Fruit fly (Drosophila melanogaster) whole organism, prepupa: Measurements from ENCODE around the gene Vta1.

Experiments
- Blimp-1 ChIP-seq: fragments of 200-800 bp; sonication (Bioruptor generic); optimal IDR thresholded peaks from 3 replicates; lab custom pipeline; 2017; ENCODE audit warnings: missing biosample characterization, missing genetic modification characterization, mild to moderate bottlenecking, moderate library complexity, missing genetic modification reagents
- CG10631 ChIP-seq: fragments of 200-800 bp; sonication (Bioruptor generic); optimal IDR thresholded peaks from 2 replicates; lab custom pipeline; 2016; ENCODE audit warnings: missing biosample characterization, missing genetic modification characterization
- CG10669 ChIP-seq: fragments of 200-800 bp; sonication (Bioruptor generic); optimal IDR thresholded peaks from 3 replicates; lab custom pipeline; 2018; ENCODE audit warnings: missing biosample characterization, mild to moderate bottlenecking, missing genetic modification characterization, moderate library complexity
- CG11294 ChIP-seq: fragments of 200-800 bp; sonication (Bioruptor generic); IDR thresholded peaks from 2 replicates; pipeline ENCODE4 v1.3.6; 2022; ENCODE audit warnings: missing biosample characterization, missing genetic modification characterization
- CG11762 ChIP-seq: fragments of 200-800 bp; sonication (Bioruptor generic); optimal IDR thresholded peaks from 3 replicates; lab custom pipeline; 2016; ENCODE audit warnings: missing biosample characterization, missing genetic modification characterization; ENCODE audit not compliant: insufficient read depth
- CG1621 ChIP-seq: fragments of 200-800 bp; sonication (Bioruptor generic); optimal IDR thresholded peaks from 3 replicates; lab custom pipeline; 2018; ENCODE audit warnings: missing biosample characterization, mild to moderate bottlenecking, missing genetic modification characterization
- CG3032 ChIP-seq: fragments of 200-800 bp; optimal IDR thresholded peaks from 2 replicates; lab custom pipeline; 2019; ENCODE audit warnings: missing biosample characterization, mild to moderate bottlenecking, missing genetic modification characterization, moderate library complexity
- CG34406 ChIP-seq: fragments of 200-800 bp; sonication (Bioruptor generic); optimal IDR thresholded peaks from 3 replicates; lab custom pipeline; 2016; ENCODE audit warnings: missing biosample characterization, missing genetic modification characterization
- CG3919 ChIP-seq: fragments of 200-800 bp; sonication (Bioruptor generic); optimal IDR thresholded peaks from 3 replicates; lab custom pipeline; 2016; ENCODE audit warnings: missing biosample characterization, missing genetic modification characterization
- CG4318 ChIP-seq: fragments of 200-800 bp; sonication (Bioruptor generic); optimal IDR thresholded peaks from 3 replicates; lab custom pipeline; 2017; ENCODE audit warnings: missing biosample characterization, mild to moderate bottlenecking, missing genetic modification characterization
- CG6163 ChIP-seq: fragments of 200-800 bp; sonication (Bioruptor generic); IDR thresholded peaks from 3 replicates; pipeline ENCODE4 v1.3.6; 2022; ENCODE audit warnings: missing biosample characterization, missing genetic modification characterization
- CG6276 ChIP-seq: fragments of 200-800 bp; sonication (Bioruptor generic); optimal IDR thresholded peaks from 2 replicates; lab custom pipeline; 2017; ENCODE audit warnings: missing biosample characterization, mild to moderate bottlenecking, missing genetic modification characterization
- CG6792 ChIP-seq: fragments of 200-800 bp; sonication (Bioruptor generic); optimal IDR thresholded peaks from 3 replicates; lab custom pipeline; 2016; ENCODE audit warnings: missing biosample characterization, missing genetic modification characterization
- CG6808 ChIP-seq: fragments of 200-800 bp; sonication (Bioruptor generic); optimal IDR thresholded peaks from 3 replicates; lab custom pipeline; 2017; ENCODE audit warnings: missing biosample characterization, missing genetic modification characterization, mild to moderate bottlenecking, moderate library complexity, missing genetic modification reagents
- CG6854 ChIP-seq: fragments of 200-800 bp; sonication (Bioruptor generic); optimal IDR thresholded peaks from 2 replicates; lab custom pipeline; 2017; ENCODE audit warnings: missing biosample characterization, mild to moderate bottlenecking, missing genetic modification characterization
- CG7368 ChIP-seq: fragments of 200-800 bp; sonication (Bioruptor generic); optimal IDR thresholded peaks from 3 replicates; lab custom pipeline; 2016; ENCODE audit warnings: missing biosample characterization, missing genetic modification characterization
- CG8319 ChIP-seq: fragments of 200-800 bp; sonication (Bioruptor generic); optimal IDR thresholded peaks from 3 replicates; lab custom pipeline; 2016; ENCODE audit warnings: missing biosample characterization, missing genetic modification characterization
- CG9139 ChIP-seq: fragments of 200-800 bp; sonication (Bioruptor generic); optimal IDR thresholded peaks from 3 replicates; lab custom pipeline; 2017; ENCODE audit warnings: missing biosample characterization, mild to moderate bottlenecking, missing genetic modification characterization
- Eip75B ChIP-seq: fragments of 200-800 bp; sonication (Bioruptor generic); optimal IDR thresholded peaks from 3 replicates; lab custom pipeline; 2016; ENCODE audit warnings: missing biosample characterization, missing genetic modification characterization
- Eip78C ChIP-seq: fragments of 200-800 bp; sonication (Bioruptor generic); peaks from one replicate; lab custom pipeline; 2016; ENCODE audit warnings: missing biosample characterization, missing genetic modification characterization
- Eip93F ChIP-seq: fragments of 200-800 bp; sonication (Bioruptor generic); optimal IDR thresholded peaks from 2 replicates; lab custom pipeline; 2016; ENCODE audit warnings: missing biosample characterization, mild to moderate bottlenecking, missing genetic modification characterization
- Ets21C ChIP-seq: fragments of 200-800 bp; sonication (Bioruptor generic); optimal IDR thresholded peaks from 3 replicates; lab custom pipeline; 2016; ENCODE audit warnings: missing biosample characterization, missing genetic modification characterization
- Ets96B ChIP-seq: fragments of 200-800 bp; optimal IDR thresholded peaks from 2 replicates; lab custom pipeline; 2019; ENCODE audit warnings: missing biosample characterization, mild to moderate bottlenecking, missing genetic modification characterization, moderate library complexity
- Gug ChIP-seq: fragments of 200-800 bp; sonication (Bioruptor generic); IDR thresholded peaks from 2 replicates; pipeline ENCODE4 v1.3.6; 2022; ENCODE audit warnings: missing biosample characterization, missing genetic modification characterization
- Hr38 ChIP-seq: sonication (Bioruptor generic); optimal IDR thresholded peaks from 2 replicates; lab custom pipeline; 2016; ENCODE audit warnings: missing biosample characterization, missing genetic modification characterization
- Hr39 ChIP-seq: fragments of 200-800 bp; sonication (Bioruptor generic); optimal IDR thresholded peaks from 2 replicates; lab custom pipeline; 2016; ENCODE audit warnings: missing biosample characterization, missing genetic modification characterization
- Hr4 ChIP-seq: fragments of 200-800 bp; sonication (Bioruptor generic); optimal IDR thresholded peaks from 3 replicates; lab custom pipeline; 2016; ENCODE audit warnings: missing biosample characterization, missing genetic modification characterization
- Met ChIP-seq: fragments of 200-800 bp; sonication (Bioruptor generic); optimal IDR thresholded peaks from 3 replicates; lab custom pipeline; 2016; ENCODE audit warnings: missing biosample characterization, missing genetic modification characterization
- OdsH ChIP-seq: fragments of 200-800 bp; sonication (Bioruptor generic); optimal IDR thresholded peaks from 3 replicates; lab custom pipeline; 2016; ENCODE audit warnings: missing biosample characterization, missing genetic modification characterization
- Smox ChIP-seq: fragments of 200-800 bp; sonication (Bioruptor generic); optimal IDR thresholded peaks from 3 replicates; lab custom pipeline; 2016; ENCODE audit warnings: missing biosample characterization, missing genetic modification characterization
- Sox102F ChIP-seq: fragments of 200-800 bp; sonication (Bioruptor generic); optimal IDR thresholded peaks from 2 replicates; lab custom pipeline; 2016; ENCODE audit warnings: missing biosample characterization, mild to moderate bottlenecking, missing genetic modification characterization
- Sox14 ChIP-seq: fragments of 200-800 bp; sonication (Bioruptor generic); optimal IDR thresholded peaks from 3 replicates; lab custom pipeline; 2016; ENCODE audit warnings: missing biosample characterization, missing genetic modification characterization
- Sox15 ChIP-seq: fragments of 200-800 bp; sonication (Bioruptor generic); optimal IDR thresholded peaks from 3 replicates; lab custom pipeline; 2016; ENCODE audit warnings: missing biosample characterization, missing genetic modification characterization
- achi ChIP-seq: fragments of 200-800 bp; sonication (Bioruptor generic); optimal IDR thresholded peaks from 3 replicates; lab custom pipeline; 2016; ENCODE audit warnings: missing biosample characterization, missing genetic modification characterization
- acj6 ChIP-seq: fragments of 200-800 bp; sonication (Bioruptor generic); optimal IDR thresholded peaks from 3 replicates; lab custom pipeline; 2016; ENCODE audit warnings: missing biosample characterization, missing genetic modification characterization
- dac ChIP-seq: fragments of 200-800 bp; sonication (Bioruptor generic); optimal IDR thresholded peaks from 2 replicates; lab custom pipeline; 2017; ENCODE audit warnings: missing biosample characterization, mild to moderate bottlenecking, missing genetic modification characterization
- dsx ChIP-seq: fragments of 200-800 bp; optimal IDR thresholded peaks from 3 replicates; lab custom pipeline; 2019; ENCODE audit warnings: missing biosample characterization, mild to moderate bottlenecking, missing genetic modification characterization, moderate library complexity; ENCODE audit not compliant: poor library complexity, severe bottlenecking
- eg ChIP-seq: fragments of 200-800 bp; sonication (Bioruptor generic); IDR thresholded peaks from 3 replicates; pipeline ENCODE4 v1.3.6; 2022; ENCODE audit warnings: missing biosample characterization, missing genetic modification characterization
- esn ChIP-seq: fragments of 200-800 bp; sonication (Bioruptor generic); optimal IDR thresholded peaks from 2 replicates; lab custom pipeline; 2016; ENCODE audit warnings: missing biosample characterization, mild to moderate bottlenecking, missing genetic modification characterization, moderate library complexity
- fd59A ChIP-seq: fragments of 200-800 bp; sonication (Bioruptor generic); optimal IDR thresholded peaks from 2 replicates; lab custom pipeline; 2017; ENCODE audit warnings: missing biosample characterization, mild to moderate bottlenecking, missing genetic modification characterization, missing genetic modification reagents
- fd85E ChIP-seq: fragments of 200-800 bp; sonication (Bioruptor generic); optimal IDR thresholded peaks from 3 replicates; lab custom pipeline; 2016; ENCODE audit warnings: missing biosample characterization, missing genetic modification characterization
- lz ChIP-seq: fragments of 200-800 bp; sonication (Bioruptor generic); optimal IDR thresholded peaks from 3 replicates; lab custom pipeline; 2016; ENCODE audit warnings: missing biosample characterization, missing genetic modification characterization
- net ChIP-seq: fragments of 200-800 bp; sonication (Bioruptor generic); optimal IDR thresholded peaks from 3 replicates; lab custom pipeline; 2016; ENCODE audit warnings: missing biosample characterization, missing genetic modification characterization
- pdm3 ChIP-seq: fragments of 200-800 bp; sonication (Bioruptor generic); optimal IDR thresholded peaks from 3 replicates; lab custom pipeline; 2016; ENCODE audit warnings: missing biosample characterization, missing genetic modification characterization
- salr ChIP-seq, 2 experiments: fragments of 200-800 bp; sonication (Bioruptor generic); optimal IDR thresholded peaks; 3 replicates each; lab custom pipeline; 2016 to 2018; ENCODE audit warnings: missing biosample characterization in 2 of 2, missing genetic modification characterization in 2 of 2, mild to moderate bottlenecking in 1 of 2
- spab ChIP-seq: fragments of 200-800 bp; sonication (Bioruptor generic); optimal IDR thresholded peaks from 2 replicates; lab custom pipeline; 2017; ENCODE audit warnings: missing biosample characterization, mild to moderate bottlenecking, missing genetic modification characterization, missing genetic modification reagents
- svp ChIP-seq: fragments of 200-800 bp; sonication (Bioruptor generic); peaks from one replicate; lab custom pipeline; 2016; ENCODE audit warnings: missing biosample characterization, missing genetic modification characterization
- topi ChIP-seq: fragments of 200-800 bp; sonication (Bioruptor generic); optimal IDR thresholded peaks from 3 replicates; lab custom pipeline; 2016; ENCODE audit warnings: missing biosample characterization, missing genetic modification characterization
- vri ChIP-seq: fragments of 200-800 bp; sonication (Bioruptor generic); optimal IDR thresholded peaks from 3 replicates; lab custom pipeline; 2016; ENCODE audit warnings: missing biosample characterization, mild to moderate bottlenecking, missing genetic modification characterization

Vta1 gene

dm6 chr3L:1688161-1688560, 35.5 kb upstream of the Vta1 start (continued):
- TF ChIP-seq CG11294: no peak
- TF ChIP-seq fd59A (GFP tag; lab: Kevin White, UChicago): no peak
- no peak for TF ChIP-seq lz
- no peak for TF ChIP-seq eg (GFP tag; lab: Robert Waterston, UW)
- no peak for TF ChIP-seq dsx
- peak; percentile 15 for TF ChIP-seq CG6808 (GFP tag; lab: Kevin White, UChicago)
- no peak for TF ChIP-seq Sox15 (GFP tag; lab: Kevin White, UChicago)
- TF ChIP-seq Met: no peak
- no peak for TF ChIP-seq Smox (GFP tag; lab: Kevin White, UChicago)
- TF ChIP-seq CG3919: no peak
- TF ChIP-seq Ets96B (tag; lab: Kevin White, UChicago): peak; percentile 17
- no peak for TF ChIP-seq vri (GFP tag; lab: Kevin White, UChicago)
- no peak for TF ChIP-seq CG10669 (GFP tag; lab: Kevin White, UChicago)
- TF ChIP-seq spab (GFP tag; lab: Kevin White, UChicago): no peak
- no peak for TF ChIP-seq CG6792 (GFP tag; lab: Kevin White, UChicago)
- no peak for TF ChIP-seq Sox102F
- no peak for TF ChIP-seq Ets21C (GFP tag; lab: Kevin White, UChicago)
- TF ChIP-seq CG10631: peak; percentile 14
- no peak for TF ChIP-seq Blimp-1 (GFP tag; lab: Kevin White, UChicago)
- no peak for TF ChIP-seq Eip93F
- TF ChIP-seq, all 60 proteins: peak for 14

- no peak for TF ChIP-seq CG6276 (GFP tag; lab: Kevin White, UChicago)
- TF ChIP-seq Gug: peak; percentile 46; the same call in 1 of the 2 replicates
- TF ChIP-seq CG10669 (GFP tag; lab: Kevin White, UChicago): peak; percentile 77
- peak; percentile 25 for TF ChIP-seq CG8319 (GFP tag; lab: Kevin White, UChicago)
- TF ChIP-seq eg (GFP tag; lab: Robert Waterston, UW): peak; percentile 62
- TF ChIP-seq CG1621 (tag; lab: Kevin White, UChicago): peak; percentile 59
- peak; percentile 2 for TF ChIP-seq Blimp-1 (GFP tag; lab: Kevin White, UChicago)
- peak; percentile 9 for TF ChIP-seq CG11762 (GFP tag; lab: Kevin White, UChicago)
- TF ChIP-seq CG9139: peak; percentile 62
- TF ChIP-seq CG6163 (GFP tag; lab: Robert Waterston, UW): peak; percentile 87
- peak; percentile 55 for TF ChIP-seq Sox14
- TF ChIP-seq net (GFP tag; lab: Kevin White, UChicago): peak; percentile 40
- TF ChIP-seq CG4318 (GFP tag; lab: Kevin White, UChicago): no peak
- TF ChIP-seq CG11294: 0 out of 2 replicates have a peak, but pooled peaks have one; percentile 17
- TF ChIP-seq dac (GFP tag; lab: Kevin White, UChicago): no peak
- TF ChIP-seq Met: peak; percentile 69
- peak; percentile 41 for TF ChIP-seq Sox102F
- peak; percentile 89 for TF ChIP-seq svp
- TF ChIP-seq lz: peak; percentile 62
- TF ChIP-seq CG34406 (GFP tag; lab: Kevin White, UChicago): peak; percentile 36
- peak; percentile 46 for TF ChIP-seq CG7368 (GFP tag; lab: Kevin White, UChicago)
- TF ChIP-seq Hr39 (GFP tag; lab: Kevin White, UChicago): peak; percentile 62
- TF ChIP-seq Hr38 (GFP tag; lab: Kevin White, UChicago): no peak
- peak; percentile 61 for TF ChIP-seq dsx
- peak; percentile 47 for TF ChIP-seq pdm3
- peak; percentile 78 for TF ChIP-seq CG3032
- no peak for TF ChIP-seq CG6854 (GFP tag; lab: Kevin White, UChicago)
- TF ChIP-seq achi (GFP tag; lab: Kevin White, UChicago): peak; percentile 50
- peak; percentile 66 for TF ChIP-seq fd59A (GFP tag; lab: Kevin White, UChicago)
- no peak for TF ChIP-seq Eip93F
- TF ChIP-seq spab (GFP tag; lab: Kevin White, UChicago): peak; percentile 68
- TF ChIP-seq topi (GFP tag; lab: Kevin White, UChicago): peak; percentile 63
- peak; percentile 29 for TF ChIP-seq Hr4
- TF ChIP-seq CG6808 (GFP tag; lab: Kevin White, UChicago): peak; percentile 74
- TF ChIP-seq Eip75B (GFP tag; lab: Kevin White, UChicago): peak; percentile 55
- TF ChIP-seq esn (GFP tag; lab: Kevin White, UChicago): peak; percentile 72
- peak; percentile 30 to 41 for TF ChIP-seq salr (GFP tag; optimal IDR thresholded peaks at IDR 0.05; lab: Kevin White, UChicago)
- TF ChIP-seq CG10631: peak; percentile 68
- TF ChIP-seq Eip78C (GFP tag; lab: Kevin White, UChicago): peak; percentile 84
- peak; percentile 49 for TF ChIP-seq OdsH (GFP tag; lab: Kevin White, UChicago)
- TF ChIP-seq fd85E (GFP tag; lab: Kevin White, UChicago): no peak
- peak; percentile 47 for TF ChIP-seq acj6
Observed at dm6 chr3L:1683091-1683490, 30.4 kb upstream of the Vta1 start.
